Fruit fly (Drosophila melanogaster) whole organism, embryonic: ENCODE results near the gene CG6937.
A peak's percentile ranks its signal among the peaks of the same experiment; 100 is the strongest.

Experiments used
- CG1024 ChIP-seq: fragments of 200-800 bp; sonication (Bioruptor generic); IDR thresholded peaks from 2 replicates; pipeline ENCODE4 v1.3.6; 2022; ENCODE audit warnings: missing biosample characterization, missing genetic modification characterization
- CG10959 ChIP-seq: fragments of 200-800 bp; sonication (Bioruptor generic); IDR thresholded peaks from 2 replicates; pipeline ENCODE4 v1.3.6; 2022; ENCODE audit warnings: missing biosample characterization, missing genetic modification characterization
- CG11695 ChIP-seq: fragments of 200-800 bp; sonication (Bioruptor generic); IDR thresholded peaks from 3 replicates; pipeline ENCODE4 v1.3.6; 2022; ENCODE audit warnings: missing biosample characterization, missing genetic modification characterization
- CG12769 ChIP-seq: fragments of 200-800 bp; sonication (Bioruptor generic); optimal IDR thresholded peaks from 2 replicates; lab custom pipeline; 2019; ENCODE audit warnings: missing biosample characterization, mild to moderate bottlenecking, missing genetic modification characterization, moderate library complexity
- CG13894 ChIP-seq: fragments of 200-800 bp; sonication (Bioruptor generic); optimal IDR thresholded peaks from 3 replicates; lab custom pipeline; 2018; ENCODE audit warnings: missing biosample characterization, mild to moderate bottlenecking, missing genetic modification characterization, moderate library complexity
- CG14860 ChIP-seq: fragments of 200-800 bp; sonication (Bioruptor generic); IDR thresholded peaks from 3 replicates; pipeline ENCODE4 v1.3.6; 2022; ENCODE audit warnings: missing biosample characterization, missing genetic modification characterization; ENCODE audit not compliant: partially characterized antibody
- CG14965 ChIP-seq: fragments of 200-800 bp; sonication (Bioruptor generic); optimal IDR thresholded peaks from 2 replicates; lab custom pipeline; 2016; ENCODE audit warnings: missing biosample characterization, missing genetic modification characterization, borderline replicate concordance
- CG15269 ChIP-seq: fragments of 200-800 bp; sonication (Bioruptor generic); optimal IDR thresholded peaks from 2 replicates; lab custom pipeline; 2018; ENCODE audit warnings: missing biosample characterization, mild to moderate bottlenecking, missing genetic modification characterization, moderate library complexity
- CG3407 ChIP-seq: fragments of 200-800 bp; sonication (Bioruptor generic); optimal IDR thresholded peaks from 2 replicates; lab custom pipeline; 2018; ENCODE audit warnings: missing biosample characterization, mild to moderate bottlenecking, missing genetic modification characterization
- CG3847 ChIP-seq: fragments of 200-800 bp; sonication (Bioruptor generic); IDR thresholded peaks from 2 replicates; pipeline ENCODE4 v1.3.6; 2022; ENCODE audit warnings: missing biosample characterization, missing genetic modification characterization
- CG4404 ChIP-seq: fragments of 200-800 bp; sonication (Bioruptor generic); IDR thresholded peaks from 2 replicates; pipeline ENCODE4 v1.3.6; 2022; ENCODE audit warnings: missing biosample characterization, missing genetic modification characterization
- CG6791 ChIP-seq: fragments of 200-800 bp; sonication (Bioruptor generic); IDR thresholded peaks from 3 replicates; pipeline ENCODE4 v1.3.6; 2022; ENCODE audit warnings: missing biosample characterization, missing genetic modification characterization; ENCODE audit not compliant: partially characterized antibody
- CG8089 ChIP-seq: fragments of 200-800 bp; sonication (Bioruptor generic); optimal IDR thresholded peaks from 3 replicates; lab custom pipeline; 2016; ENCODE audit warnings: missing biosample characterization, missing genetic modification characterization
- CTCF ChIP-seq: fragments of 200-800 bp; sonication (Bioruptor generic); optimal IDR thresholded peaks from 2 replicates; lab custom pipeline; 2017; ENCODE audit warnings: missing biosample characterization, mild to moderate bottlenecking, missing genetic modification characterization, moderate library complexity
- Deaf1 ChIP-seq: fragments of 200-800 bp; optimal IDR thresholded peaks from 3 replicates; lab custom pipeline; 2019; ENCODE audit warnings: missing biosample characterization, mild to moderate bottlenecking, missing genetic modification characterization, moderate library complexity
- Dip2 ChIP-seq: fragments of 200-800 bp; sonication (Bioruptor generic); IDR thresholded peaks from 2 replicates; pipeline ENCODE4 v1.3.6; 2022; ENCODE audit warnings: missing biosample characterization, missing genetic modification characterization
- Eip74EF ChIP-seq, 2 experiments: fragments of 200-800 bp in 1 of 2; fragments of >200 bp in 1 of 2; sonication (Bioruptor generic) in 1 of 2; optimal IDR thresholded peaks; 2 replicates each; lab custom pipeline; 2017 to 2019; ENCODE audit warnings: missing biosample characterization in 2 of 2, missing genetic modification characterization in 2 of 2, mild to moderate bottlenecking in 1 of 2, moderate library complexity in 1 of 2
- Hr78 ChIP-seq, 2 experiments: fragments of 200-800 bp in 1 of 2; fragments of >200 bp in 1 of 2; sonication (Bioruptor generic) in 1 of 2; optimal IDR thresholded peaks; 2 replicates each; lab custom pipeline; 2017 to 2019; ENCODE audit warnings: missing biosample characterization in 2 of 2, missing genetic modification characterization in 2 of 2, mild to moderate bottlenecking in 1 of 2, moderate library complexity in 1 of 2
- Lhr ChIP-seq: fragments of 200-800 bp; sonication (Bioruptor generic); optimal IDR thresholded peaks from 3 replicates; lab custom pipeline; 2017; ENCODE audit warnings: mild to moderate bottlenecking, missing biosample characterization, missing genetic modification reagents, missing genetic modification characterization
- Lpt ChIP-seq: fragments of >200 bp; optimal IDR thresholded peaks from 2 replicates; lab custom pipeline; 2018; ENCODE audit warnings: missing biosample characterization, missing genetic modification characterization
- Med ChIP-seq: fragments of 200-800 bp; sonication (Bioruptor generic); peaks from one replicate; lab custom pipeline; 2016; ENCODE audit warnings: missing biosample characterization, missing genetic modification characterization, mild to moderate bottlenecking, inconsistent platforms, moderate library complexity
- chinmo ChIP-seq: fragments of 200-800 bp; sonication (Bioruptor generic); IDR thresholded peaks from 4 replicates; pipeline ENCODE4 v1.3.6; 2022; ENCODE audit warnings: missing biosample characterization, missing genetic modification characterization; ENCODE audit not compliant: partially characterized antibody
- gcm2 ChIP-seq: fragments of 200-800 bp; sonication (Bioruptor generic); optimal IDR thresholded peaks from 2 replicates; lab custom pipeline; 2016; ENCODE audit warnings: missing biosample characterization, missing genetic modification characterization
- kah ChIP-seq: fragments of 200-800 bp; sonication (Bioruptor generic); optimal IDR thresholded peaks from 2 replicates; lab custom pipeline; 2018; ENCODE audit warnings: missing biosample characterization, mild to moderate bottlenecking, missing genetic modification characterization
- klu ChIP-seq: fragments of 200-800 bp; sonication (Bioruptor generic); IDR thresholded peaks from 2 replicates; pipeline ENCODE4 v1.3.6; 2022; ENCODE audit warnings: missing biosample characterization, missing genetic modification characterization
- kni ChIP-seq: fragments of 200-800 bp; sonication (Bioruptor generic); optimal IDR thresholded peaks from 3 replicates; lab custom pipeline; 2017; ENCODE audit warnings: mild to moderate bottlenecking, missing biosample characterization, missing genetic modification reagents, missing genetic modification characterization
- pita ChIP-seq: fragments of 200-800 bp; sonication (Bioruptor generic); optimal IDR thresholded peaks from 2 replicates; lab custom pipeline; 2017; ENCODE audit warnings: missing biosample characterization, mild to moderate bottlenecking, missing genetic modification characterization
- psq ChIP-seq: fragments of 200-800 bp; sonication (Bioruptor generic); optimal IDR thresholded peaks from 2 replicates; lab custom pipeline; 2017; ENCODE audit warnings: missing biosample characterization, missing genetic modification characterization
- sd ChIP-seq: fragments of 200-800 bp; sonication (Bioruptor generic); optimal IDR thresholded peaks from 3 replicates; lab custom pipeline; 2018; ENCODE audit warnings: missing biosample characterization, mild to moderate bottlenecking, missing genetic modification characterization, moderate library complexity
- sens ChIP-seq: fragments of 200-800 bp; sonication (Bioruptor generic); peaks from one replicate; lab custom pipeline; 2016; ENCODE audit warnings: missing biosample characterization, missing genetic modification characterization
- tin ChIP-seq: fragments of 200-800 bp; sonication (Bioruptor generic); optimal IDR thresholded peaks from 3 replicates; lab custom pipeline; 2016; ENCODE audit warnings: missing biosample characterization, missing genetic modification characterization
- tna ChIP-seq: fragments of 200-800 bp; sonication (Bioruptor generic); IDR thresholded peaks from 2 replicates; pipeline ENCODE4 v1.3.6; 2022; ENCODE audit warnings: missing biosample characterization, missing genetic modification characterization; ENCODE audit not compliant: partially characterized antibody

Gene CG6937

dm6 chr3R:22558398-22558797, 26.2 kb upstream of the CG6937 start (continued):
- TF ChIP-seq tin (GFP tag; lab: Kevin White, UChicago): no peak

dm6 chr3R:22560224-22560623, 24.3 kb upstream of the CG6937 start:
- no peak for TF ChIP-seq CG14860
- no peak for TF ChIP-seq gcm2 (GFP tag; lab: Kevin White, UChicago)
- no peak for TF ChIP-seq CG11695
- no peak for TF ChIP-seq Hr78 (GFP tag; optimal IDR thresholded peaks at IDR 0.05; lab: Kevin White, UChicago)
- TF ChIP-seq CG13894 (tag; lab: Kevin White, UChicago): peak; percentile 98
- no peak for TF ChIP-seq CG3847 (GFP tag; lab: Robert Waterston, UW)
- peak; percentile 0 for TF ChIP-seq Med (GFP tag; lab: Kevin White, UChicago)
- TF ChIP-seq CG3407 (GFP tag; lab: Kevin White, UChicago): no peak
- no peak for TF ChIP-seq Lpt (GFP tag; lab: Kevin White, UChicago)
- peak; percentile 59 for TF ChIP-seq CG12769 (tag; lab: Kevin White, UChicago)
- TF ChIP-seq CG8089 (GFP tag; lab: Kevin White, UChicago): no peak
- TF ChIP-seq kni (GFP tag; lab: Kevin White, UChicago): no peak

- TF ChIP-seq Deaf1: peak; percentile 22
- TF ChIP-seq chinmo (GFP tag; lab: Robert Waterston, UW): 0 out of 4 replicates have a peak, but pooled peaks have one; percentile 58
- TF ChIP-seq CG10959 (GFP tag; lab: Robert Waterston, UW): no peak
- TF ChIP-seq CG15269 (tag; lab: Kevin White, UChicago): peak; percentile 7
- TF ChIP-seq CG13894 (tag; lab: Kevin White, UChicago): peak; percentile 98
Measured at dm6 chr3R:22562502-22562901, 22.1 kb upstream of the CG6937 start, which contains the start of gene sit. sit (minus strand) TSS chr3R:22562572.

dm6 chr3R:22564076-22564475, 20.5 kb upstream of the CG6937 start:
- no peak for TF ChIP-seq CG1024 (GFP tag; lab: Robert Waterston, UW)
- no peak for TF ChIP-seq CG14965 (GFP tag; lab: Kevin White, UChicago)
- TF ChIP-seq psq (GFP tag; lab: Kevin White, UChicago): no peak
- no peak for TF ChIP-seq kah (GFP tag; lab: Kevin White, UChicago)
- no peak for TF ChIP-seq pita (GFP tag; lab: Kevin White, UChicago)
- peak in 1 of 2 experiments; percentile 90 for TF ChIP-seq Eip74EF (GFP tag; optimal IDR thresholded peaks at IDR 0.05; lab: Kevin White, UChicago)
- TF ChIP-seq Lhr: no peak
- peak; percentile 90 for TF ChIP-seq chinmo (GFP tag; lab: Robert Waterston, UW)

DNA sequence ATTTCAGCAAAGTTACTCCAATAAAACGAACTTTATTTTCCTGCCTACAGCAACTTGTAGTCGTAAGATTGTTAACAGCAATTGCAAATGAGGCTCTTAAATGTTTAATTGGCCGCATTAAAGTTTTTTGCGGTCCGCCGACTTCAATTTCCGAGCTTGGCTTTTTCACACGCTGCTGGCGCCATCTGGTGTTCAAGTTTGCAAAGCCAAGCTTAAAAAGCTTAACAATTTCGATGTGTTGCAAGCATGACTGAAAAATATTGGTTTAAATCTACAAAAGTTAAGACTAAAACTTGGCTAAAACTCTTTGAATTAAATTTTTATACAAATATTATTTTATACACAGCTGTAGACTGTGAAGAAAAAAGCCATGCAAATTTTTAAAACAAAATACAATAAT, 19.9 kb upstream of the CG6937 start:
- TF ChIP-seq CG4404 (no peak), Dip2 (GFP tag; lab: Robert Waterston, UW) (peak; percentile 84), sens (GFP tag; lab: Kevin White, UChicago) (peak; percentile 38), CTCF (peak; percentile 90)

DNA sequence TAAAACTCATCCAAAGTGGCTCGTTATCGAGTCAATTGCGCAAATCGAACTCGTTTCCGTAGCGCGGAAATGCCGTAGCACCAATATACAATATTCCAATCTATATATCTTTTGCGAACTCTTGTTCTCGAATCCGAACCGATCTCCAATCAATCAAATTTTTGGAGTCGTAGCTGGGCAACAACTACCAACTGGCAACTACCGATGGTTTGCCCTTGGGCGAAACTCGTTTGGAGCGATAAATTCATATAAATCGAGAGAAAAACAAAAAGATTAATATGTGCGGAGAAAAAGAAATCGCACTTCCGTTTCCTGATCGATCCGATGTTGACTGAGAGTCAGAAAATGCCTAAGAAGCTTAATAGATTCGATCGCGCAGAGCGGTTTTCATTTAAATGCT, 18.8 kb upstream of the CG6937 start:
- TF ChIP-seq sd (tag; lab: Kevin White, UChicago): peak; percentile 28
- TF ChIP-seq tna (GFP tag; lab: Robert Waterston, UW): no peak
- no peak for TF ChIP-seq CG14965 (GFP tag; lab: Kevin White, UChicago)
- no peak for TF ChIP-seq klu (GFP tag; lab: Robert Waterston, UW)
- TF ChIP-seq CG12769 (tag; lab: Kevin White, UChicago): peak; percentile 1
- no peak for TF ChIP-seq CG6791 (GFP tag; lab: Robert Waterston, UW)
- peak in 1 of 2 experiments; percentile 86 for TF ChIP-seq Eip74EF (GFP tag; optimal IDR thresholded peaks at IDR 0.05; lab: Kevin White, UChicago)
- TF ChIP-seq chinmo (GFP tag; lab: Robert Waterston, UW): peak; percentile 63; the same call in 2 of the 4 replicates
- TF ChIP-seq CG13894 (tag; lab: Kevin White, UChicago): peak; percentile 99
